Worm (Caenorhabditis elegans): Measurements from ENCODE around the gene ZK757.10.

ZK757.10 gene

ce11 chrIII:9857110-9857509 is 19.9 kb upstream of the ZK757.10 start:
- TF ChIP-seq sea-1 (GFP tag; conservative IDR thresholded peaks at IDR 0.05) (no peak), tra-4 (tag; optimal IDR thresholded peaks at IDR 0.05) (no peak), ceh-13 (GFP tag; optimal IDR thresholded peaks at IDR 0.05) (no peak), hnd-1 (tag; optimal IDR thresholded peaks at IDR 0.05) (no peak), B0310.2 (tag; optimal IDR thresholded peaks at IDR 0.05) (no peak), hmg-4 (GFP tag; optimal IDR thresholded peaks at IDR 0.05) (no peak), aly-1 (tag; optimal IDR thresholded peaks at IDR 0.05) (no peak)

ce11 chrIII:9858061-9858460 is 19.0 kb upstream of the ZK757.10 start:
- TF ChIP-seq tbx-37 (GFP tag; conservative IDR thresholded peaks at IDR 0.05) (no peak), sea-1 (GFP tag; conservative IDR thresholded peaks at IDR 0.05) (no peak), tbx-11 (GFP tag; IDR thresholded peaks at IDR 0.05) (no peak), aly-1 (tag; optimal IDR thresholded peaks at IDR 0.05) (no peak), scrt-1 (GFP tag; IDR thresholded peaks at IDR 0.05) (no peak), hmg-4 (GFP tag; optimal IDR thresholded peaks at IDR 0.05) (no peak), F13C5.2 (tag; optimal IDR thresholded peaks at IDR 0.05) (no peak), ceh-36 (tag; optimal IDR thresholded peaks at IDR 0.05) (no peak), hmbx-1 (tag; optimal IDR thresholded peaks at IDR 0.05) (no peak), pes-1 (GFP tag; IDR thresholded peaks at IDR 0.05) (no peak), tra-4 (tag; optimal IDR thresholded peaks at IDR 0.05) (no peak), ets-7 (tag; optimal IDR thresholded peaks at IDR 0.05) (no peak), ama-1 (optimal IDR thresholded peaks at IDR 0.05) (no peak), hnd-1 (tag; optimal IDR thresholded peaks at IDR 0.05) (no peak), B0310.2 (tag; optimal IDR thresholded peaks at IDR 0.05) (no peak), flt-1 (GFP tag; IDR thresholded peaks at IDR 0.05) (no peak)

- no peak for TF ChIP-seq B0310.2 (tag; optimal IDR thresholded peaks at IDR 0.05)
- no peak for TF ChIP-seq sea-1 (GFP tag; conservative IDR thresholded peaks at IDR 0.05)
- no peak for TF ChIP-seq tbx-11 (GFP tag; IDR thresholded peaks at IDR 0.05)
- no peak for TF ChIP-seq aly-1 (tag; optimal IDR thresholded peaks at IDR 0.05)
- no peak for TF ChIP-seq tra-4 (tag; optimal IDR thresholded peaks at IDR 0.05)
- no peak for TF ChIP-seq hnd-1 (tag; optimal IDR thresholded peaks at IDR 0.05)
- no peak for TF ChIP-seq ama-1 (optimal IDR thresholded peaks at IDR 0.05)
- TF ChIP-seq pes-1 (GFP tag; IDR thresholded peaks at IDR 0.05), result no peak
These were observed 17.8 kb upstream of the ZK757.10 start, which contains the start of gene gpdh-2 for ce11 chrIII:9859133-9859775. TSS of gene gpdh-2 (minus strand) at chrIII:9859183.

- TF ChIP-seq ceh-36 (tag; optimal IDR thresholded peaks at IDR 0.05) (no peak), hmbx-1 (tag; optimal IDR thresholded peaks at IDR 0.05) (no peak), hnd-1 (tag; optimal IDR thresholded peaks at IDR 0.05) (no peak), flt-1 (GFP tag; IDR thresholded peaks at IDR 0.05) (no peak), ets-7 (tag; optimal IDR thresholded peaks at IDR 0.05) (no peak), hmg-4 (GFP tag; optimal IDR thresholded peaks at IDR 0.05) (no peak)
These were observed 16.8 kb upstream of the ZK757.10 start, which contains the start of gene twk-48 for ce11 chrIII:9860201-9860780. TSS of gene twk-48 (plus strand) at chrIII:9860730.

- peak; percentile 84 for TF ChIP-seq ets-7 (tag; optimal IDR thresholded peaks at IDR 0.05)
- TF ChIP-seq ceh-13 (GFP tag; optimal IDR thresholded peaks at IDR 0.05), result peak; percentile 67
- TF ChIP-seq hnd-1 (tag; optimal IDR thresholded peaks at IDR 0.05), result peak; percentile 77
- TF ChIP-seq sea-1 (GFP tag; conservative IDR thresholded peaks at IDR 0.05), result peak; percentile 88
- peak; percentile 95 for TF ChIP-seq pes-1 (GFP tag; IDR thresholded peaks at IDR 0.05)
- peak; percentile 84 for TF ChIP-seq F13C5.2 (tag; optimal IDR thresholded peaks at IDR 0.05)
- TF ChIP-seq tra-4 (tag; optimal IDR thresholded peaks at IDR 0.05), result peak; percentile 45
- peak; percentile 78 for TF ChIP-seq hmbx-1 (tag; optimal IDR thresholded peaks at IDR 0.05)
- peak; percentile 91 for TF ChIP-seq hmg-4 (GFP tag; optimal IDR thresholded peaks at IDR 0.05)
- peak; percentile 91 for TF ChIP-seq flt-1 (GFP tag; IDR thresholded peaks at IDR 0.05)
- no peak for TF ChIP-seq ama-1 (optimal IDR thresholded peaks at IDR 0.05)
- peak; percentile 94 for TF ChIP-seq scrt-1 (GFP tag; IDR thresholded peaks at IDR 0.05)
- TF ChIP-seq tbx-11 (GFP tag; IDR thresholded peaks at IDR 0.05), result peak; percentile 93
- peak; percentile 86 for TF ChIP-seq aly-1 (tag; optimal IDR thresholded peaks at IDR 0.05)
- peak; percentile 94 for TF ChIP-seq tbx-37 (GFP tag; conservative IDR thresholded peaks at IDR 0.05)
- peak; percentile 83 for TF ChIP-seq B0310.2 (tag; optimal IDR thresholded peaks at IDR 0.05)
- TF ChIP-seq ceh-36 (tag; optimal IDR thresholded peaks at IDR 0.05), result peak; percentile 86
These were observed 15.3 kb upstream of the ZK757.10 start for ce11 chrIII:9861470-9862342.

- TF ChIP-seq ets-7 (tag; optimal IDR thresholded peaks at IDR 0.05), result no peak
- TF ChIP-seq ceh-36 (tag; optimal IDR thresholded peaks at IDR 0.05), result no peak
- no peak for TF ChIP-seq tra-4 (tag; optimal IDR thresholded peaks at IDR 0.05)
- TF ChIP-seq tbx-11 (GFP tag; IDR thresholded peaks at IDR 0.05), result no peak
- no peak for TF ChIP-seq ceh-13 (GFP tag; optimal IDR thresholded peaks at IDR 0.05)
- TF ChIP-seq B0310.2 (tag; optimal IDR thresholded peaks at IDR 0.05), result no peak
- no peak for TF ChIP-seq flt-1 (GFP tag; IDR thresholded peaks at IDR 0.05)
- TF ChIP-seq ama-1 (optimal IDR thresholded peaks at IDR 0.05), result no peak
- TF ChIP-seq tbx-37 (GFP tag; conservative IDR thresholded peaks at IDR 0.05), result no peak
- no peak for TF ChIP-seq F13C5.2 (tag; optimal IDR thresholded peaks at IDR 0.05)
- TF ChIP-seq scrt-1 (GFP tag; IDR thresholded peaks at IDR 0.05), result no peak
- no peak for TF ChIP-seq hnd-1 (tag; optimal IDR thresholded peaks at IDR 0.05)
- no peak for TF ChIP-seq hmbx-1 (tag; optimal IDR thresholded peaks at IDR 0.05)
- no peak for TF ChIP-seq pes-1 (GFP tag; IDR thresholded peaks at IDR 0.05)
- no peak for TF ChIP-seq sea-1 (GFP tag; conservative IDR thresholded peaks at IDR 0.05)
- no peak for TF ChIP-seq hmg-4 (GFP tag; optimal IDR thresholded peaks at IDR 0.05)
These were observed 14.6 kb upstream of the ZK757.10 start for ce11 chrIII:9862469-9862868.
